In the genomic region with DNA sequence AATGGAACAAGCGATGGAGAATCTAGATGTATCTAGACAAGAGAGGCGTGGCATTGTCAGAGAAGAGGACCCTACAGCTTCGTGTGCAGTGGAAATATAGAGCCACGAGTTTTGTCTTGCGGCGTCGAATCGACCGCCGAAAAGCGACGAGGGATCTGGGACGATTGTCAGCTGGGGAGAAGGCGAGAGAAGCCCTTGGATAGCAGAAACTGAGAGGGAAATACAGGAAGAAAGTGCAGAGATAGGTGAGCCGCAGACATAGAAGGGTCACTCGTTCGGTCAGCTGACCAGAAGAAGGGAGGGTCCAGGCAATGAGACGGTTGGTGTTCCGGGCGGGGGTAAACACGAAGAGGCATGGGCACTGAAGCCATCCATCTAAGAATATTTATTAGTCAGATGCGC, we compare ENCODE assay signal across 5 worm cellular contexts.
TF ChIP-seq lines count a peak whose summit lies in the region.

No protein-coding gene starts in this region.

TF ChIP-seq in whole organism, L1 larva, 84 proteins besides CTCF, POLR2A, EP300 and RAD21 (continues in another document):
- TF ChIP-seq efl-1 (optimal IDR thresholded peaks at IDR 0.05; lab: Kevin White, UChicago) (peak; percentile 62 to 75), efl-1 (GFP tag; optimal IDR thresholded peaks at IDR 0.05 in 1 of 2; lab: Kevin White, UChicago) (peak; percentile 37 to 91), nhr-47 (tag; optimal IDR thresholded peaks at IDR 0.05; lab: Kevin White, UChicago) (peak; percentile 80), blmp-1 (tag; optimal IDR thresholded peaks at IDR 0.05; lab: Kevin White, UChicago) (no peak), ceh-88 (GFP tag; IDR thresholded peaks at IDR 0.05; lab: Robert Waterston, UW) (no peak), grh-1 (GFP tag; IDR thresholded peaks at IDR 0.05; lab: Robert Waterston, UW) (no peak), unc-86 (tag; optimal IDR thresholded peaks at IDR 0.05; lab: Kevin White, UChicago) (peak; percentile 81), nhr-11 (tag; optimal IDR thresholded peaks at IDR 0.05; lab: Kevin White, UChicago) (peak; percentile 9), unc-98 (GFP tag; IDR thresholded peaks at IDR 0.05; lab: Robert Waterston, UW) (no peak), dsc-1 (tag; optimal IDR thresholded peaks at IDR 0.05; lab: Kevin White, UChicago) (peak; percentile 39), irx-1 (tag; optimal IDR thresholded peaks at IDR 0.05; lab: Kevin White, UChicago) (peak; percentile 32), nhr-20 (tag; optimal IDR thresholded peaks at IDR 0.05; lab: Kevin White, UChicago) (peak; percentile 52), fkh-10 (GFP tag; optimal IDR thresholded peaks at IDR 0.05; lab: Kevin White, UChicago) (peak; percentile 81), vab-15 (tag; optimal IDR thresholded peaks at IDR 0.05; lab: Kevin White, UChicago) (no peak), ceh-8 (GFP tag; optimal IDR thresholded peaks at IDR 0.05; lab: Kevin White, UChicago) (no peak), sup-37 (GFP tag; optimal IDR thresholded peaks at IDR 0.05; lab: Kevin White, UChicago) (peak; percentile 29), unc-130 (tag; optimal IDR thresholded peaks at IDR 0.05; lab: Kevin White, UChicago) (peak; percentile 26), lsy-2 (tag; optimal IDR thresholded peaks at IDR 0.05; lab: Kevin White, UChicago) (peak; percentile 51 to 75)

TF ChIP-seq in whole organism, L3 larva, 47 proteins besides CTCF, POLR2A, EP300 and RAD21 (continues in another document):
- TF ChIP-seq unc-39 (tag; optimal IDR thresholded peaks at IDR 0.05; lab: Kevin White, UChicago) (no peak), pha-4 (tag; optimal IDR thresholded peaks at IDR 0.05; lab: Kevin White, UChicago) (peak; percentile 75), skn-1 (tag; optimal IDR thresholded peaks at IDR 0.05; lab: Kevin White, UChicago) (peak; percentile 12), ceh-9 (tag; optimal IDR thresholded peaks at IDR 0.05; lab: Kevin White, UChicago) (no peak), ceh-16 (tag; optimal IDR thresholded peaks at IDR 0.05; lab: Kevin White, UChicago) (no peak), ceh-28 (tag; optimal IDR thresholded peaks at IDR 0.05; lab: Kevin White, UChicago) (peak; percentile 38), R02D3.7 (tag; optimal IDR thresholded peaks at IDR 0.05; lab: Kevin White, UChicago) (no peak), daf-12 (tag; optimal IDR thresholded peaks at IDR 0.05; lab: Kevin White, UChicago) (no peak), nhr-11 (tag; optimal IDR thresholded peaks at IDR 0.05; lab: Kevin White, UChicago) (peak; percentile 13), pqm-1 (tag; optimal IDR thresholded peaks at IDR 0.05; lab: Kevin White, UChicago) (no peak), elt-1 (tag; optimal IDR thresholded peaks at IDR 0.05; lab: Kevin White, UChicago) (no peak), nhr-25 (tag; optimal IDR thresholded peaks at IDR 0.05; lab: Kevin White, UChicago) (no peak), nhr-237 (tag; optimal IDR thresholded peaks at IDR 0.05; lab: Kevin White, UChicago) (no peak), fkh-10 (GFP tag; optimal IDR thresholded peaks at IDR 0.05; lab: Kevin White, UChicago) (peak; percentile 60), nhr-43 (tag; optimal IDR thresholded peaks at IDR 0.05; lab: Kevin White, UChicago; ENCODE audit: poor library complexity, severe bottlenecking) (no peak), ama-1 (optimal IDR thresholded peaks at IDR 0.05; lab: Kevin White, UChicago) (no peak), aly-2 (tag; optimal IDR thresholded peaks at IDR 0.05; lab: Kevin White, UChicago) (no peak), lin-15B (tag; optimal IDR thresholded peaks at IDR 0.05; lab: Kevin White, UChicago) (peak; percentile 37)

TF ChIP-seq in whole organism, early embryonic, 17 proteins besides CTCF, POLR2A, EP300 and RAD21:
- TF ChIP-seq scrt-1 (GFP tag; IDR thresholded peaks at IDR 0.05; lab: Robert Waterston, UW): no peak
- TF ChIP-seq hmg-4 (GFP tag; optimal IDR thresholded peaks at IDR 0.05; lab: Kevin White, UChicago): peak; percentile 52
- no peak for TF ChIP-seq pes-1 (GFP tag; IDR thresholded peaks at IDR 0.05; lab: Robert Waterston, UW)
- TF ChIP-seq tra-4 (tag; optimal IDR thresholded peaks at IDR 0.05; lab: Kevin White, UChicago): no peak
- peak; percentile 10 for TF ChIP-seq aly-1 (tag; optimal IDR thresholded peaks at IDR 0.05; lab: Kevin White, UChicago)
- TF ChIP-seq tbx-37 (GFP tag; conservative IDR thresholded peaks at IDR 0.05; lab: Robert Waterston, UW): no peak
- TF ChIP-seq ceh-13 (GFP tag; optimal IDR thresholded peaks at IDR 0.05; lab: Kevin White, UChicago): no peak
- TF ChIP-seq hmbx-1 (tag; optimal IDR thresholded peaks at IDR 0.05; lab: Kevin White, UChicago): no peak
- peak; percentile 2 for TF ChIP-seq F13C5.2 (tag; optimal IDR thresholded peaks at IDR 0.05; lab: Kevin White, UChicago)
- no peak for TF ChIP-seq B0310.2 (tag; optimal IDR thresholded peaks at IDR 0.05; lab: Kevin White, UChicago)
- no peak for TF ChIP-seq ceh-36 (tag; optimal IDR thresholded peaks at IDR 0.05; lab: Kevin White, UChicago)
- TF ChIP-seq ets-7 (tag; optimal IDR thresholded peaks at IDR 0.05; lab: Kevin White, UChicago): no peak

TF ChIP-seq in whole organism, midembryonic, 9 proteins besides CTCF, POLR2A, EP300 and RAD21:
- peak; percentile 71 for TF ChIP-seq cog-1 (tag; optimal IDR thresholded peaks at IDR 0.05; lab: Kevin White, UChicago)
- 0 out of 2 replicates have a peak, but pooled peaks have one; percentile 39 for TF ChIP-seq tab-1 (GFP tag; IDR thresholded peaks at IDR 0.05; lab: Robert Waterston, UW)
- TF ChIP-seq ztf-29 (GFP tag; IDR thresholded peaks at IDR 0.05; lab: Robert Waterston, UW): peak; percentile 64; the same call in 1 of the 2 replicates
- TF ChIP-seq ztf-23 (GFP tag; IDR thresholded peaks at IDR 0.05; lab: Robert Waterston, UW): 0 out of 2 replicates have a peak, but pooled peaks have one; percentile 54
- no peak for TF ChIP-seq ref-1 (GFP tag; conservative IDR thresholded peaks at IDR 0.05; lab: Robert Waterston, UW)
- TF ChIP-seq T22C8.4 (GFP tag; IDR thresholded peaks at IDR 0.05; lab: Robert Waterston, UW): no peak
- 0 out of 2 replicates have a peak, but pooled peaks have one; percentile 45 for TF ChIP-seq flt-1 (GFP tag; IDR thresholded peaks at IDR 0.05; lab: Robert Waterston, UW)

TF ChIP-seq in whole organism, young adult, 124 proteins besides CTCF, POLR2A, EP300 and RAD21 (continues in another document):
- TF ChIP-seq ztf-25 (GFP tag; IDR thresholded peaks at IDR 0.05; lab: Robert Waterston, UW) (no peak), snpc-3.4 (tag; optimal IDR thresholded peaks at IDR 0.05; lab: Kevin White, UChicago) (no peak), T26A5.8 (tag; optimal IDR thresholded peaks at IDR 0.05; lab: Kevin White, UChicago) (no peak), F10E7.11 (tag; optimal IDR thresholded peaks at IDR 0.05; lab: Kevin White, UChicago) (no peak), F57C9.4 (tag; optimal IDR thresholded peaks at IDR 0.05; lab: Kevin White, UChicago) (no peak), atf-7 (tag; optimal IDR thresholded peaks at IDR 0.05; lab: Kevin White, UChicago) (peak; percentile 41), ztf-3 (GFP tag; optimal IDR thresholded peaks at IDR 0.05; lab: Kevin White, UChicago) (no peak), nfya-1 (tag; optimal IDR thresholded peaks at IDR 0.05; lab: Kevin White, UChicago; ENCODE audit: borderline replicate concordance, insufficient read depth) (no peak), rpc-1 (optimal IDR thresholded peaks at IDR 0.05; lab: Kevin White, UChicago) (no peak), rpc-1 (tag; optimal IDR thresholded peaks at IDR 0.05; lab: Kevin White, UChicago) (no peak), mes-4 (tag; optimal IDR thresholded peaks at IDR 0.05; lab: Kevin White, UChicago) (no peak), B0336.3 (GFP tag; IDR thresholded peaks at IDR 0.05; lab: Robert Waterston, UW) (peak; percentile 33; the same call in 1 of the 2 replicates), F57A8.1 (GFP tag; optimal IDR thresholded peaks at IDR 0.05; lab: Kevin White, UChicago) (no peak), dpl-1 (GFP tag; optimal IDR thresholded peaks at IDR 0.05; lab: Kevin White, UChicago) (no peak), F55B11.4 (tag; optimal IDR thresholded peaks at IDR 0.05; lab: Kevin White, UChicago; ENCODE audit: borderline replicate concordance, insufficient read depth) (no peak), ztf-28 (GFP tag; IDR thresholded peaks at IDR 0.05; lab: Robert Waterston, UW) (no peak), gei-17 (GFP tag; optimal IDR thresholded peaks at IDR 0.05; lab: Kevin White, UChicago) (no peak), die-1 (tag; optimal IDR thresholded peaks at IDR 0.05; lab: Kevin White, UChicago) (no peak), zfh-2 (GFP tag; conservative IDR thresholded peaks at IDR 0.05; lab: Robert Waterston, UW) (no peak; the same call in 1 of the 2 replicates), mxl-1 (tag; optimal IDR thresholded peaks at IDR 0.05; lab: Kevin White, UChicago) (no peak), ets-4 (GFP tag; optimal IDR thresholded peaks at IDR 0.05; lab: Kevin White, UChicago) (no peak), lin-35 (GFP tag; optimal IDR thresholded peaks at IDR 0.05; lab: Kevin White, UChicago) (peak in 1 of 3 experiments; percentile 47), C06A6.2 (GFP tag; conservative IDR thresholded peaks at IDR 0.05; lab: Robert Waterston, UW) (no peak), sptf-2 (GFP tag; optimal IDR thresholded peaks at IDR 0.05; lab: Kevin White, UChicago) (no peak), ztf-18 (tag; optimal IDR thresholded peaks at IDR 0.05; lab: Kevin White, UChicago) (peak; percentile 10), F23B12.7 (tag; optimal IDR thresholded peaks at IDR 0.05; lab: Kevin White, UChicago; ENCODE audit: insufficient read depth) (no peak), cebp-1 (GFP tag; IDR thresholded peaks at IDR 0.05; lab: Robert Waterston, UW) (peak; percentile 49; the same call in 1 of the 2 replicates), cebp-1 (tag; optimal IDR thresholded peaks at IDR 0.05; lab: Kevin White, UChicago) (peak; percentile 78), akir-1 (GFP tag; optimal IDR thresholded peaks at IDR 0.05; lab: Kevin White, UChicago) (no peak), hlh-12 (tag; optimal IDR thresholded peaks at IDR 0.05; lab: Kevin White, UChicago) (no peak), ceh-79 (tag; optimal IDR thresholded peaks at IDR 0.05; lab: Kevin White, UChicago) (no peak), lsy-27 (tag; optimal IDR thresholded peaks at IDR 0.05; lab: Kevin White, UChicago; ENCODE audit: borderline replicate concordance, insufficient read depth) (no peak), F33H1.4 (GFP tag; IDR thresholded peaks at IDR 0.05; lab: Robert Waterston, UW) (no peak), chd-7 (tag; optimal IDR thresholded peaks at IDR 0.05; lab: Kevin White, UChicago) (peak; percentile 52), snpc-1.3 (tag; optimal IDR thresholded peaks at IDR 0.05; lab: Kevin White, UChicago; ENCODE audit: insufficient read depth) (no peak), lin-40 (tag; optimal IDR thresholded peaks at IDR 0.05; lab: Kevin White, UChicago) (peak; percentile 19), pbrm-1 (GFP tag; IDR thresholded peaks at IDR 0.05; lab: Robert Waterston, UW) (no peak), ccch-3 (GFP tag; optimal IDR thresholded peaks at IDR 0.05; lab: Kevin White, UChicago) (no peak)

Comparison
In these comparisons a context has a peak if more than half of its experiments do, and no peak if none do; other contexts are left out.
1. Of the 8 proteins assayed by ChIP-seq in both whole organism, young adult and whole organism, L1 larva: peak only in whole organism, young adult: none; only in whole organism, L1 larva: dpl-1, efl-1 and unc-130; in both: snpc-4; in neither: 3; mixed calls (peak in some experiments, not most) for 1.